Worm (Caenorhabditis elegans) whole organism, young adult: ENCODE data around the gene F26C11.4.
A peak's percentile ranks its signal among the peaks of the same experiment; 100 is the strongest.

ENCODE experiments used
- B0261.1 ChIP-seq: sonication (generic microtip); optimal IDR thresholded peaks from 2 replicates; lab custom pipeline; 2016; ENCODE audit warnings: mild to moderate bottlenecking, missing genetic modification characterization, moderate library complexity, missing compliant biosample characterization
- C06A6.2 ChIP-seq: fragments of 200-800 bp; sonication (Bioruptor generic); conservative IDR thresholded peaks from 2 replicates; pipeline ENCODE4 v1.3.6; 2022; ENCODE audit warnings: missing genetic modification characterization, missing compliant biosample characterization
- F22D6.2 ChIP-seq: sonication (generic microtip); optimal IDR thresholded peaks from 2 replicates; lab custom pipeline; 2016; ENCODE audit warnings: mild to moderate bottlenecking, missing genetic modification characterization, missing compliant biosample characterization
- F23B12.7 ChIP-seq: sonication (generic microtip); optimal IDR thresholded peaks from 2 replicates; lab custom pipeline; 2017; ENCODE audit warnings: missing genetic modification characterization, mild to moderate bottlenecking, missing compliant biosample characterization, antibody characterized with exemption, moderate library complexity; ENCODE audit not compliant: insufficient read depth
- F39B2.1 ChIP-seq: fragments of 200-800 bp; sonication (Bioruptor generic); IDR thresholded peaks from 2 replicates; pipeline ENCODE4 v1.3.6; 2022; ENCODE audit warnings: missing genetic modification reagents, missing genetic modification characterization, missing compliant biosample characterization
- F49E8.2 ChIP-seq: sonication (generic microtip); optimal IDR thresholded peaks from 3 replicates; lab custom pipeline; 2017; ENCODE audit warnings: missing genetic modification characterization, mild to moderate bottlenecking, missing compliant biosample characterization, antibody characterized with exemption, moderate library complexity; ENCODE audit not compliant: insufficient read depth
- F57C9.4 ChIP-seq: sonication (generic microtip); optimal IDR thresholded peaks from 2 replicates; lab custom pipeline; 2017; ENCODE audit warnings: mild to moderate bottlenecking, missing genetic modification characterization, missing compliant biosample characterization
- K11D2.4 ChIP-seq: fragments of 200-800 bp; sonication (Bioruptor generic); IDR thresholded peaks from 2 replicates; pipeline ENCODE4 v1.3.6; 2022; ENCODE audit warnings: missing genetic modification reagents, missing genetic modification characterization, missing compliant biosample characterization
- K12H6.12 ChIP-seq: fragments of 200-800 bp; sonication (Bioruptor generic); optimal IDR thresholded peaks from 2 replicates; lab custom pipeline; 2018; ENCODE audit warnings: mild to moderate bottlenecking, missing genetic modification characterization, missing compliant biosample characterization
- Y53G8AR.9 ChIP-seq: fragments of 200-800 bp; sonication (Bioruptor generic); conservative IDR thresholded peaks from 2 replicates; pipeline ENCODE4 v1.3.6; 2022; ENCODE audit warnings: missing genetic modification reagents, missing genetic modification characterization, missing compliant biosample characterization
- Y79H2A.3 ChIP-seq: fragments of 200-800 bp; sonication (Bioruptor generic); conservative IDR thresholded peaks from 2 replicates; pipeline ENCODE4 v1.3.6; 2022; ENCODE audit warnings: missing genetic modification reagents, missing genetic modification characterization, missing compliant biosample characterization
- aptf-2 ChIP-seq: fragments of 200-800 bp; sonication (Bioruptor generic); conservative IDR thresholded peaks from 2 replicates; pipeline ENCODE4 v1.3.6; 2022; ENCODE audit warnings: missing genetic modification reagents, missing genetic modification characterization, missing compliant biosample characterization
- attf-5 ChIP-seq: fragments of 200-800 bp; sonication (Bioruptor generic); optimal IDR thresholded peaks from 2 replicates; lab custom pipeline; 2018; ENCODE audit warnings: mild to moderate bottlenecking, missing genetic modification characterization, missing compliant biosample characterization
- cebp-1 ChIP-seq, 2 experiments: fragments of 200-800 bp in 1 of 2; sonication (Bioruptor generic) in 1 of 2; sonication (generic microtip) in 1 of 2; IDR thresholded peaks in 1 of 2; optimal IDR thresholded peaks in 1 of 2; 2 replicates each; pipeline versions ENCODE4 v1.3.6 to Lab custom; 2017 to 2022; ENCODE audit warnings: missing compliant biosample characterization in 2 of 2, missing genetic modification characterization in 2 of 2, mild to moderate bottlenecking in 1 of 2, missing genetic modification reagents in 1 of 2, moderate library complexity in 1 of 2
- cebp-2 ChIP-seq: fragments of 200-800 bp; sonication (Bioruptor generic); IDR thresholded peaks from 2 replicates; pipeline ENCODE4 v1.3.6; 2022; ENCODE audit warnings: missing genetic modification characterization, missing compliant biosample characterization
- ceh-100 ChIP-seq: fragments of 200-800 bp; sonication (Bioruptor generic); IDR thresholded peaks from 2 replicates; pipeline ENCODE4 v1.3.6; 2022; ENCODE audit warnings: missing genetic modification reagents, missing genetic modification characterization, missing compliant biosample characterization
- ceh-40 ChIP-seq: fragments of 200-800 bp; sonication (Bioruptor generic); IDR thresholded peaks from 2 replicates; pipeline ENCODE4 v1.3.6; 2022; ENCODE audit warnings: missing genetic modification characterization, missing compliant biosample characterization
- chd-7 ChIP-seq: sonication (generic microtip); optimal IDR thresholded peaks from 2 replicates; lab custom pipeline; 2016; ENCODE audit warnings: mild to moderate bottlenecking, missing genetic modification characterization, moderate library complexity, missing compliant biosample characterization
- dox-1 ChIP-seq: fragments of 200-800 bp; sonication (Bioruptor generic); IDR thresholded peaks from 2 replicates; pipeline ENCODE4 v1.3.6; 2022; ENCODE audit warnings: missing genetic modification reagents, missing genetic modification characterization, missing compliant biosample characterization
- efl-1 ChIP-seq: fragments of 150-350 bp; optimal IDR thresholded peaks from 2 replicates; lab custom pipeline; 2014; ENCODE audit warnings: missing biosample characterization, missing genetic modification reagents, missing genetic modification characterization
- egl-18 ChIP-seq: fragments of 200-800 bp; sonication (Bioruptor generic); IDR thresholded peaks from 2 replicates; pipeline ENCODE4 v1.3.6; 2022; ENCODE audit warnings: missing genetic modification reagents, missing genetic modification characterization, missing compliant biosample characterization
- ets-4 ChIP-seq: fragments of 200-800 bp; sonication (Bioruptor generic); optimal IDR thresholded peaks from 2 replicates; lab custom pipeline; 2018; ENCODE audit warnings: mild to moderate bottlenecking, missing genetic modification characterization, missing compliant biosample characterization
- gei-17 ChIP-seq: fragments of 200-800 bp; sonication (Bioruptor generic); optimal IDR thresholded peaks from 2 replicates; lab custom pipeline; 2018; ENCODE audit warnings: mild to moderate bottlenecking, missing genetic modification characterization, missing compliant biosample characterization
- him-1 ChIP-seq: sonication (generic microtip); optimal IDR thresholded peaks from 2 replicates; lab custom pipeline; 2016; ENCODE audit warnings: missing genotype, missing genetic modification reagents, missing genetic modification characterization, missing compliant biosample characterization
- hrde-1 ChIP-seq: sonication (generic microtip); optimal IDR thresholded peaks from 2 replicates; lab custom pipeline; 2016; ENCODE audit warnings: missing genetic modification characterization, mild to moderate bottlenecking, missing compliant biosample characterization, moderate library complexity, missing genotype, missing genetic modification reagents, borderline replicate concordance
- let-526 ChIP-seq: fragments of 200-800 bp; sonication (Bioruptor generic); IDR thresholded peaks from 2 replicates; pipeline ENCODE4 v1.3.6; 2022; ENCODE audit warnings: missing genetic modification reagents, missing genetic modification characterization, missing compliant biosample characterization
- let-607 ChIP-seq, 2 experiments: fragments of 200-800 bp in 1 of 2; sonication (Bioruptor generic) in 1 of 2; sonication (generic microtip) in 1 of 2; optimal IDR thresholded peaks; 2 replicates each; lab custom pipeline; 2016 to 2018; ENCODE audit warnings: mild to moderate bottlenecking in 2 of 2, missing compliant biosample characterization in 2 of 2, missing genetic modification characterization in 2 of 2, moderate library complexity in 2 of 2, missing genotype in 1 of 2
- lin-54 ChIP-seq: fragments of 200-800 bp; sonication (Bioruptor generic); optimal IDR thresholded peaks from 2 replicates; lab custom pipeline; 2018; ENCODE audit warnings: mild to moderate bottlenecking, missing genetic modification characterization, missing compliant biosample characterization
- madf-8 ChIP-seq: fragments of 200-800 bp; sonication (Bioruptor generic); conservative IDR thresholded peaks from 2 replicates; pipeline ENCODE4 v1.3.6; 2022; ENCODE audit warnings: missing genetic modification reagents, missing genetic modification characterization, missing compliant biosample characterization
- mcd-1 ChIP-seq: fragments of 200-800 bp; sonication (Bioruptor generic); IDR thresholded peaks from 2 replicates; pipeline ENCODE4 v1.3.6; 2022; ENCODE audit warnings: missing genetic modification reagents, missing genetic modification characterization, missing compliant biosample characterization
- mes-4 ChIP-seq: sonication (generic microtip); optimal IDR thresholded peaks from 2 replicates; lab custom pipeline; 2016; ENCODE audit warnings: missing genotype, missing genetic modification characterization, missing compliant biosample characterization
- nfya-2 ChIP-seq: fragments of 200-800 bp; sonication (Bioruptor generic); IDR thresholded peaks from 2 replicates; pipeline ENCODE4 v1.3.6; 2022; ENCODE audit warnings: missing genetic modification reagents, missing genetic modification characterization, missing compliant biosample characterization
- nhr-120 ChIP-seq: fragments of 200-800 bp; sonication (Bioruptor generic); IDR thresholded peaks from 2 replicates; pipeline ENCODE4 v1.3.6; 2022; ENCODE audit warnings: missing genetic modification characterization, missing compliant biosample characterization
- nhr-179 ChIP-seq: sonication (generic microtip); optimal IDR thresholded peaks from 2 replicates; lab custom pipeline; 2016; ENCODE audit warnings: mild to moderate bottlenecking, missing genetic modification characterization, missing compliant biosample characterization
- nhr-80 ChIP-seq: sonication (generic microtip); optimal IDR thresholded peaks from 2 replicates; lab custom pipeline; 2016; ENCODE audit warnings: missing genetic modification characterization, missing compliant biosample characterization
- nhr-90 ChIP-seq: sonication (generic microtip); optimal IDR thresholded peaks from 2 replicates; lab custom pipeline; 2016; ENCODE audit warnings: missing genotype, mild to moderate bottlenecking, missing genetic modification characterization, missing compliant biosample characterization
- pbrm-1 ChIP-seq: fragments of 200-800 bp; sonication (Bioruptor generic); IDR thresholded peaks from 2 replicates; pipeline ENCODE4 v1.3.6; 2022; ENCODE audit warnings: missing genetic modification reagents, missing genetic modification characterization, missing compliant biosample characterization
- pha-4 ChIP-seq: fragments of 150-350 bp; sonication (generic microtip); optimal IDR thresholded peaks from 2 replicates; lab custom pipeline; 2014; ENCODE audit warnings: missing biosample characterization, missing genetic modification reagents, missing genetic modification characterization
- repo-1 ChIP-seq: sonication (generic microtip); optimal IDR thresholded peaks from 2 replicates; lab custom pipeline; 2017; ENCODE audit warnings: mild to moderate bottlenecking, missing genetic modification characterization, missing compliant biosample characterization
- sdz-38 ChIP-seq: sonication (generic microtip); optimal IDR thresholded peaks from 2 replicates; lab custom pipeline; 2016; ENCODE audit warnings: missing genotype, missing genetic modification characterization, missing compliant biosample characterization
- sea-2 ChIP-seq: fragments of 200-800 bp; sonication (Bioruptor generic); IDR thresholded peaks from 2 replicates; pipeline ENCODE4 v1.3.6; 2022; ENCODE audit warnings: missing genetic modification characterization, missing compliant biosample characterization
- somi-1 ChIP-seq: fragments of 200-800 bp; sonication (Bioruptor generic); optimal IDR thresholded peaks from 2 replicates; lab custom pipeline; 2018; ENCODE audit warnings: mild to moderate bottlenecking, missing genetic modification characterization, missing compliant biosample characterization
- zfh-2 ChIP-seq: fragments of 200-800 bp; sonication (Bioruptor generic); conservative IDR thresholded peaks from 2 replicates; pipeline ENCODE4 v1.3.6; 2022; ENCODE audit warnings: missing genetic modification reagents, missing genetic modification characterization, missing compliant biosample characterization
- zim-3 ChIP-seq: sonication (generic microtip); optimal IDR thresholded peaks from 2 replicates; lab custom pipeline; 2017; ENCODE audit warnings: mild to moderate bottlenecking, missing genetic modification characterization, moderate library complexity, missing compliant biosample characterization

Gene F26C11.4

DNA sequence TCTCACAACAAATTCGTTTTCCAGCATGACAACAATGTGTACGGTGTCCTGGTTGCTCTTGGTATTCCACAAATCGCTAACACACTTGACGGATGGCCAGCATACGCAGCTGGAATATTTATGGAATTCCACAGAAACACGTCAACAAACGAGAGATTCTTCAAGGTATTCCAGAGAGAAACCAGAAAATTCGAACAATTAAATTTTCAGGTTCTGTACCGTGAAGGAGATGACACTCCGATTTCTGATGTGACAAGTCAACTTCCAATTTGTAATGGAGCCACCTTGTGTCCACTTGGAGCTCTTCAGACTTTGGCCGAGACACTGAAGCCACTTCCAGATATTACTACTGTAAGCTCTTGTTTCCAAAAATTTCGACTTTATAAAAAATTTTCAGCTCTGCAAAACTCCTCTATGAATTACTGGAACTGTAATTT, 17.9 kb upstream of the F26C11.4 start (continued):
- TF ChIP-seq cebp-1 (GFP tag; IDR thresholded peaks at IDR 0.05; lab: Robert Waterston, UW) (no peak), cebp-1 (tag; optimal IDR thresholded peaks at IDR 0.05; lab: Kevin White, UChicago) (peak; percentile 41), ets-4 (no peak), chd-7 (tag; lab: Kevin White, UChicago) (peak; percentile 10), efl-1 (no peak), B0261.1 (tag; lab: Kevin White, UChicago) (no peak), ceh-100 (GFP tag; lab: Robert Waterston, UW) (no peak), K11D2.4 (no peak)

DNA sequence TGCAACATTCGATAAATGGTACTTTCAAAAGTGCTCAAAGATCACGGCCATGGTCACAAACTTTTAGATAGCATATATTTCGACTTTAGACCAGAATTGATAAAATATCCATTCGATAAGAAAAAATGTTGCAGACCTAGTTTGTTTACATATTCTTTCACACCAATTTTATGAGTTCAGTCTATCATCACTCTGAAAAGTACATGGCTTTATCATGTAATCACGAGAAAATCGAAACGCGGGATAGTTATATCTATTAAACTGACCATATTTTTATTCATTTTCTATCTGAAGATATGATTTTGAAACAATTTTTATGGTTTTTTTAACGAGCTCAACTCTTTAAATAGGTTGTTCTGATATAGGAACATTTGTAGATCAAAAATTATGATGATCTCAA, 15.4 kb upstream of the F26C11.4 start, which contains the start of gene pho-11:
Gene pho-11 (plus strand): TSS at position 374 of the 400 bp plus-strand sequence.
- TF ChIP-seq dox-1 (GFP tag; lab: Robert Waterston, UW) (no peak), F57C9.4 (tag; lab: Kevin White, UChicago) (no peak), mes-4 (tag; lab: Kevin White, UChicago) (no peak), Y53G8AR.9 (GFP tag; lab: Robert Waterston, UW) (no peak), nhr-80 (no peak)
- TF ChIP-seq, all 124 proteins: peak for 0

DNA sequence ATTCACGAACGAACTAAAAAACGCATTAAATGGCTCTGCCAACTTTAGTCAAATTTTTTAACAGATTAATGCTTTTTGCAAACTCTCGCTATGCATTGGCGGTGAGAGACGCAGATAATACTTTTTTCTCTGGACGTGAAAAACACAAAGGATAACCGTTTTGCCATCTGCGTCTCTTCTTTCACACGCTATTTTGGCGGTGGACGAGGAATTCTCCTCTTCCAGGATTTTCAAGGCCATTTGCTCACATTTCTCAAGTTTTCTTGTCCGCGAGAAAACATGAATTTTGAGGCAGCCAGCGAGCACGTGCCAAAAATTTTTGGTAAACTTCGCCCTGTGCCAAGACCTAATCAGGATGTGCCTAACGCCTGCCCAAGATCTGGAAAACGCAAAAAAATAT, 14.9 kb upstream of the F26C11.4 start:
- TF ChIP-seq zfh-2 (GFP tag; lab: Robert Waterston, UW) (0 out of 2 replicates have a peak, but pooled peaks have one; percentile 20), attf-5 (GFP tag; lab: Kevin White, UChicago) (peak; percentile 57), lin-54 (GFP tag; lab: Kevin White, UChicago) (peak; percentile 39), K12H6.12 (tag; lab: Kevin White, UChicago) (peak; percentile 12), C06A6.2 (no peak), nhr-120 (no peak), sea-2 (GFP tag; lab: Robert Waterston, UW) (no peak), gei-17 (no peak), dox-1 (GFP tag; lab: Robert Waterston, UW) (peak; percentile 42; the same call in 1 of the 2 replicates), pbrm-1 (GFP tag; lab: Robert Waterston, UW) (0 out of 2 replicates have a peak, but pooled peaks have one; percentile 9), ceh-40 (GFP tag; lab: Robert Waterston, UW) (no peak), madf-8 (GFP tag; lab: Robert Waterston, UW) (no peak), F49E8.2 (tag; lab: Kevin White, UChicago) (no peak), egl-18 (GFP tag; lab: Robert Waterston, UW) (no peak), K11D2.4 (0 out of 2 replicates have a peak, but pooled peaks have one; percentile 31), F22D6.2 (tag; lab: Kevin White, UChicago) (no peak), repo-1 (tag; lab: Kevin White, UChicago) (no peak), let-526 (GFP tag; lab: Robert Waterston, UW) (no peak), let-607 (tag; optimal IDR thresholded peaks at IDR 0.05; lab: Kevin White, UChicago) (no peak), hrde-1 (tag; lab: Kevin White, UChicago) (peak; percentile 7), aptf-2 (no peak), F23B12.7 (no peak), nfya-2 (GFP tag; lab: Robert Waterston, UW) (no peak), pha-4 (no peak), F57C9.4 (tag; lab: Kevin White, UChicago) (no peak), him-1 (tag; lab: Kevin White, UChicago) (peak; percentile 45), somi-1 (GFP tag; lab: Kevin White, UChicago) (no peak), cebp-2 (GFP tag; lab: Robert Waterston, UW) (no peak), sdz-38 (no peak), Y79H2A.3 (GFP tag; lab: Robert Waterston, UW) (no peak), zim-3 (tag; lab: Kevin White, UChicago) (no peak), nhr-90 (tag; lab: Kevin White, UChicago) (no peak), mcd-1 (GFP tag; lab: Robert Waterston, UW) (peak; percentile 58), nhr-80 (no peak), F39B2.1 (no peak), nhr-179 (tag; lab: Kevin White, UChicago) (no peak), cebp-1 (GFP tag; IDR thresholded peaks at IDR 0.05; lab: Robert Waterston, UW) (no peak), cebp-1 (tag; optimal IDR thresholded peaks at IDR 0.05; lab: Kevin White, UChicago) (peak; percentile 43)
